Worm (Caenorhabditis elegans) whole organism, L1 larva: ENCODE measurements around the gene R05G9.1.

Source experiments
- aha-1 ChIP-seq: fragments of 150-350 bp; optimal IDR thresholded peaks from 2 replicates; lab custom pipeline; 2014; ENCODE audit warnings: missing biosample characterization, missing genetic modification characterization
- ets-5 ChIP-seq: fragments of 200-800 bp; sonication (Bioruptor generic); IDR thresholded peaks from 2 replicates; pipeline ENCODE4 v1.3.6; 2022; ENCODE audit warnings: missing genetic modification characterization, missing compliant biosample characterization
- fkh-8 ChIP-seq: sonication (generic microtip); optimal IDR thresholded peaks from 2 replicates; lab custom pipeline; 2016; ENCODE audit warnings: mild to moderate bottlenecking, missing genetic modification characterization, missing compliant biosample characterization
- fos-1 ChIP-seq: fragments of 150-350 bp; optimal IDR thresholded peaks from 2 replicates; lab custom pipeline; 2014; ENCODE audit warnings: missing biosample characterization, missing genetic modification characterization
- lin-13 ChIP-seq: fragments of 150-350 bp; optimal IDR thresholded peaks from 2 replicates; lab custom pipeline; 2014; ENCODE audit warnings: missing biosample characterization, missing genetic modification reagents, missing genetic modification characterization
- lin-39 ChIP-seq: fragments of 150-350 bp; optimal IDR thresholded peaks from 2 replicates; lab custom pipeline; 2014; ENCODE audit warnings: missing biosample characterization, missing genetic modification reagents, missing genetic modification characterization
- lir-3 ChIP-seq: sonication (generic microtip); optimal IDR thresholded peaks from 2 replicates; lab custom pipeline; 2016; ENCODE audit warnings: mild to moderate bottlenecking, missing genetic modification characterization, moderate library complexity, missing compliant biosample characterization; ENCODE audit not compliant: poor library complexity
- mdl-1 ChIP-seq, 2 experiments: fragments of 150-350 bp; optimal IDR thresholded peaks; 2 replicates each; lab custom pipeline; 2014 to 2017; ENCODE audit warnings: missing biosample characterization in 2 of 2, missing genetic modification characterization in 2 of 2, inconsistent platforms in 1 of 2
- nhr-11 ChIP-seq: fragments of 150-350 bp; optimal IDR thresholded peaks from 2 replicates; lab custom pipeline; 2014; ENCODE audit warnings: missing biosample characterization, missing genetic modification characterization
- nhr-19 ChIP-seq: fragments of 200-800 bp; sonication (Bioruptor generic); conservative IDR thresholded peaks from 2 replicates; pipeline ENCODE4 v1.3.6; 2022; ENCODE audit warnings: missing genetic modification characterization, missing compliant biosample characterization
- nhr-77 ChIP-seq: fragments of 150-350 bp; optimal IDR thresholded peaks from 2 replicates; lab custom pipeline; 2014; ENCODE audit warnings: missing biosample characterization, missing genetic modification characterization
- pag-3 ChIP-seq: sonication (generic microtip); optimal IDR thresholded peaks from 2 replicates; lab custom pipeline; 2017; ENCODE audit warnings: missing genetic modification characterization, mild to moderate bottlenecking, missing compliant biosample characterization, antibody characterized with exemption, borderline replicate concordance; ENCODE audit not compliant: insufficient read depth
- snpc-4 ChIP-seq: fragments of 150-350 bp; optimal IDR thresholded peaks from 2 replicates; lab custom pipeline; 2014; ENCODE audit warnings: missing biosample characterization, missing genetic modification characterization
- unc-130 ChIP-seq: fragments of 150-350 bp; optimal IDR thresholded peaks from 2 replicates; lab custom pipeline; 2017; ENCODE audit warnings: missing biosample characterization, missing genetic modification characterization, inconsistent platforms

DNA sequence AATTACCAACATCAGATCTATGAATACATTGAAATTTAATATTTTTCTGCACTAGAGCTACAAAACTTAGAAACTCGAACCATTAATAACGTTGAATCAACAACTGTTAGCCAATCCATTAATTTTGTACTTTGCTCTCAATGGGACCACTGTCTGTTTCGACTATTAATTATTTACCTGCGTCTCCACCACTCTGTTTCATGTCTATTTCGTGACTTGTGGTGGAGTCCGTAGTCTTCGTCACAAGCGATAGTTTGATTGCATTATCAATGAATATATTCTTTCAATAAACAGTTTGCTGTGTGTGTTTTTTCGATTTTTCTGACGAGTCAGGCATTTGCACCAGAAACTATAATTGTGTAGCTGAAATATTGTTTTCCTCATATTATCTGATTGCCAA is 16.6 kb upstream of the R05G9.1 start:
- TF ChIP-seq nhr-11 (tag; lab: Kevin White, UChicago) (no peak), aha-1 (tag; lab: Kevin White, UChicago) (no peak), fkh-8 (tag; lab: Kevin White, UChicago) (no peak), nhr-77 (tag; lab: Kevin White, UChicago) (no peak), pag-3 (tag; lab: Kevin White, UChicago) (no peak), snpc-4 (no peak), mdl-1 (tag; optimal IDR thresholded peaks at IDR 0.05; lab: Kevin White, UChicago) (no peak), lin-39 (tag; lab: Kevin White, UChicago) (peak; percentile 59), unc-130 (tag; lab: Kevin White, UChicago) (peak; percentile 25), fos-1 (no peak), lir-3 (tag; lab: Kevin White, UChicago) (no peak), nhr-19 (GFP tag; lab: Robert Waterston, UW) (peak; percentile 78), ets-5 (GFP tag; lab: Robert Waterston, UW) (no peak), lin-13 (GFP tag; lab: Kevin White, UChicago) (no peak)
